Fruit fly (Drosophila melanogaster) S2 (cell line): ENCODE measurements around the gene Atac2.

Source experiments
- CG8478 ChIP-seq: fragments of >200 bp; optimal IDR thresholded peaks from 2 replicates; lab custom pipeline; 2018
- CTCF ChIP-seq, 2 experiments: fragments of >200 bp; optimal IDR thresholded peaks; 2 replicates each; lab custom pipeline; 2018

- TF ChIP-seq CTCF (optimal IDR thresholded peaks at IDR 0.05; lab: Kevin White, UChicago) (no peak), CG8478 (lab: Kevin White, UChicago) (no peak)
Observed at dm6 chr2L:18621357-18622211, 9.5 kb upstream of the Atac2 start.
